Worm (Caenorhabditis elegans): ENCODE measurements around the gene Y60A9A.1.

- TF ChIP-seq tbx-8 (GFP tag; optimal IDR thresholded peaks at IDR 0.05) (no peak), blmp-1 (tag; optimal IDR thresholded peaks at IDR 0.05) (no peak), nhr-28 (tag; optimal IDR thresholded peaks at IDR 0.05) (no peak), flh-1 (GFP tag; optimal IDR thresholded peaks at IDR 0.05) (no peak), zip-8 (tag; optimal IDR thresholded peaks at IDR 0.05) (no peak), lin-13 (tag; optimal IDR thresholded peaks at IDR 0.05) (no peak), pha-4 (tag; optimal IDR thresholded peaks at IDR 0.05) (no peak), ztf-11 (tag; optimal IDR thresholded peaks at IDR 0.05) (no peak), nhr-237 (tag; optimal IDR thresholded peaks at IDR 0.05) (no peak), hlh-1 (tag; optimal IDR thresholded peaks at IDR 0.05) (no peak), unc-62 (GFP tag; optimal IDR thresholded peaks at IDR 0.05) (no peak)
Measured at ce11 chrX:14347573-14347972, 29.5 kb downstream of the Y60A9A.1 start, which contains the start of gene K04G11.3.
